Fruit fly (Drosophila melanogaster): Measurements from ENCODE around the gene Calx.

The Calx gene

DNA sequence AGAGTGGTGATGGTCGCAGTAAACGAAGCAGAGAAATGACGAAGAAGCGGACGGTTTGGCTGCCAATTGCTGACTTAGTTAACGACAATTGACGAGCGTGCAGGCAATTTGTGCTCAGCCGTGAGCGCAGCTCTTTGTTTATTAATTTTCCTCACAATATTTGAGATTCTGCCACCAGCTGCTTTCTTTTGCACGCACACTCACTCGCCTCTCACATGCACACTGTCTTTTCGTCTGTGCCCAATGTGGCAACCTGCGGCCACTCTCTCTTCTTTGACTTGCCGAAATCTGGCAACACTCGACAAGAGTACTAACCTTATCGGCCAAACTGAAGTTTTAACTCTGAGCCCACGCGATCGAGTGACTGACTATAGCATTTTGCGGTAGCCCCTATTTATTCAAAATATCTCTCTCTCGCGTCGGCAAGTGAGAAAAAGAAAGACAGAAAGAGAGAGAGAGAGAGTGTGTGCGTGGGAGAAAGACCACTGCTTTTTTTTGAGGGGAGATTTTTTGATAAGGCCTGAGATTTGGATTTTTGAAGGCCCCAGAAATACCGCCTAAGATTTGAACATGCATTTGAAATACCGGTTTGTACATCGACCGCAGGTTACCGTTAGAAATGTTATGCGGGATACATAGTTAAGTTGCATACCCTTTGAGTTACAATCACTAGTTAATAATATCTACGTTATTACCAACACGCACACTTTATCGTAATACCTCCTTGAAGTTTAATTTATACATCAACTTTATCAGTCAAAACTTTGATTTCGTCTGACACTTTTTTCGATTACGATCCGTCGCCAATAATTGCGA lies 82.7 kb downstream of the Calx start, which contains the start of gene Mvl (continued):
- TF ChIP-seq CG8765 (GFP tag; IDR thresholded peaks at IDR 0.05) (no peak), ab (GFP tag; optimal IDR thresholded peaks at IDR 0.05) (no peak), CG17361 (GFP tag; IDR thresholded peaks at IDR 0.05) (0 out of 3 replicates have a peak, but pooled peaks have one; percentile 17), bigmax (GFP tag; optimal IDR thresholded peaks at IDR 0.05) (peak; percentile 82), sens (GFP tag) (peak; percentile 90), gt (GFP tag; IDR thresholded peaks at IDR 0.05) (no peak), Ets65A (GFP tag) (no peak), jigr1 (GFP tag; IDR thresholded peaks at IDR 0.05) (no peak), E2f2 (GFP tag; IDR thresholded peaks at IDR 0.05) (peak; percentile 82; the same call in 1 of the 2 replicates), CG10321 (GFP tag; IDR thresholded peaks at IDR 0.05) (peak; percentile 91), GATAe (GFP tag; conservative IDR thresholded peaks at IDR 0.05) (0 out of 2 replicates have a peak, but pooled peaks have one; percentile 10), gcm2 (GFP tag; optimal IDR thresholded peaks at IDR 0.05) (no peak)

DNA sequence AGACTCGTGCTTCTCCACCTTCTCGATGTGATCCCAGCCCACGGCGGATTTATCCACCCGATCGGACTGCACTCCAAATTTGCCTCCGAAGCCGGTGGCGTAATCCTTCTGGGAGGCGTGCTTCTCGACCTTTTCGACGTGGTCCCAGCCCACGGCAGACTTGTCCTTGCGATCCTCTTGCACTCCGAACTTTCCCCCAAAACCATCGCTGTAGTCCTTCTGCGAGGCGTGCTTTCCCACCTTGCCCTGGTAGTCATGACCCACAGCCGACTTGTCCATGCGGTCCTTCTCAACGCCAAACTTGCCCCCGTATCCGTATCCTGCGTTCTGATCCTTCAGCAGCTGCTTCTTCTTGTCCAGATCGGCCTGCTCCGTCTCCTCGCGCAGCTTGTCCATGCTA lies 85.5 kb downstream of the Calx start:
- TF ChIP-seq CG34422 (GFP tag; IDR thresholded peaks at IDR 0.05) (no peak), unpg (GFP tag; optimal IDR thresholded peaks at IDR 0.05) (no peak), esg (GFP tag; conservative IDR thresholded peaks at IDR 0.05) (no peak), ase (GFP tag; IDR thresholded peaks at IDR 0.05) (no peak), ci (GFP tag; IDR thresholded peaks at IDR 0.05) (no peak), CG10543 (GFP tag; optimal IDR thresholded peaks at IDR 0.05) (no peak), CG17802 (tag; optimal IDR thresholded peaks at IDR 0.05) (no peak), ash1 (GFP tag; optimal IDR thresholded peaks at IDR 0.05) (no peak), CG12299 (tag; optimal IDR thresholded peaks at IDR 0.05) (no peak), Sin3A (optimal IDR thresholded peaks at IDR 0.05) (no peak), Med (GFP tag) (peak; percentile 24), toy (GFP tag; IDR thresholded peaks at IDR 0.05) (no peak), CG14014 (GFP tag; IDR thresholded peaks at IDR 0.05) (no peak), C15 (GFP tag; IDR thresholded peaks at IDR 0.05) (no peak), sens (GFP tag) (peak; percentile 60), so (GFP tag; IDR thresholded peaks at IDR 0.05) (no peak)

DNA sequence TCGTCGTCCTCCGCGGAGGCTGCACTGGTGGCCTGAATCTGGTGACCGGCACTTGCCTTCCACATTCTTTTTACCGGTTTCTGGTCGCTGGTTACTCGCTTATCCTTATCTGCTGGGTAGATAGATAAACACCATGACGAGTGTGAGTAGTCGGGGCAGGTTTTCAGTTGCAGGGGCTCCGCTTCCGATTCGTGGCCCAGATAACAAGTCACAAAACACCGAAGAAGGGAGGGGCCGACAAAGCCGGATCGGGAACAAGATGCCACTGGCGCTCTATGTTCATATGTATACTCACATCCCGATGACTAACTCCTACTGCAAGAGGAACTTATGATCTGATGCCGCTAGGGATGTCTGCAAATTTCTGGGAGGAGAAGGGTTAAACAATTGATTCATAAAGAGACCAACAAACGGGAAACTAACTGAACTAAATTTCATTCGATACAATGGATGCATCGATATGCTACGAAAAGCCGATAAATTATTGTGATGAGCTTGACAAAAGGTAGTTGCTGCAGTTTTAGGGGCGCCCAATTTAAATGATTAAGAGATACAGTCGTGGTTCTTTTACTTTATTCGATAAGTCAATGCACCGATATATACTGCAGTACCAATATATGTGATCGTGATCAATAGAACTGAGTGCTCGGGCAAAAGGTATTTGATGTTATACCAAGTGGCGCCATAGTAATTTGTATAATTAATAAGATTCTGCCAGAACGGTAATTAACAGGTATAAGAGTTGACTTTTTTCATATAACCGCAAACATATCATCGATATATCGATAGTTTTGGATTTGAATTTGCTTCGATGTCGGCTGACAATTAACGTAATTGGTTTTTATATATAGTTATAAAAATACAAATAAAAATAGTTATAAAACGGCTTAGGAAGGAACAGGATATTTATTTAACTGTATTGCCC lies 86.3 kb downstream of the Calx start, which contains the start of gene Cortactin:
Gene Cortactin (minus strand): TSS at position 472 of the 925 bp plus-strand sequence.
- TF ChIP-seq vvl (GFP tag; IDR thresholded peaks at IDR 0.05) = peak; percentile 65; the same call in 1 of the 2 replicates
- TF ChIP-seq CG9437 (GFP tag; optimal IDR thresholded peaks at IDR 0.05) = peak; percentile 16
- no peak for TF ChIP-seq bsh (GFP tag; optimal IDR thresholded peaks at IDR 0.05)
- peak; percentile 13 for TF ChIP-seq CG30020 (tag; optimal IDR thresholded peaks at IDR 0.05)
- TF ChIP-seq CG18011 (GFP tag; optimal IDR thresholded peaks at IDR 0.05) = peak; percentile 98
- TF ChIP-seq sna (GFP tag; IDR thresholded peaks at IDR 0.05; ENCODE audit: partially characterized antibody) = peak; percentile 89
- no peak for TF ChIP-seq CTCF (GFP tag; optimal IDR thresholded peaks at IDR 0.05)
- peak; percentile 33 for TF ChIP-seq CG10267 (tag; optimal IDR thresholded peaks at IDR 0.05)
- TF ChIP-seq Gug (GFP tag; IDR thresholded peaks at IDR 0.05) = peak; percentile 14; the same call in 1 of the 4 replicates
- peak; percentile 11 for TF ChIP-seq zfh2 (GFP tag; optimal IDR thresholded peaks at IDR 0.05)
- peak; percentile 39; the same call in 1 of the 3 replicates for TF ChIP-seq CG34422 (GFP tag; IDR thresholded peaks at IDR 0.05)
- TF ChIP-seq Bgb (GFP tag; IDR thresholded peaks at IDR 0.05; ENCODE audit: partially characterized antibody) = peak; percentile 94
- peak; percentile 67 for TF ChIP-seq Myb (GFP tag; optimal IDR thresholded peaks at IDR 0.05)
- TF ChIP-seq CG13287 (GFP tag; IDR thresholded peaks at IDR 0.05; ENCODE audit: partially characterized antibody) = peak; percentile 89; the same call in 1 of the 2 replicates
- no peak for TF ChIP-seq ind (GFP tag; optimal IDR thresholded peaks at IDR 0.05)
- TF ChIP-seq Dll (GFP tag; IDR thresholded peaks at IDR 0.05; ENCODE audit: partially characterized antibody) = peak; percentile 96
- TF ChIP-seq row (GFP tag; IDR thresholded peaks at IDR 0.05) = peak; percentile 58
- TF ChIP-seq CG42726 (GFP tag; IDR thresholded peaks at IDR 0.05; ENCODE audit: partially characterized antibody) = peak; percentile 95
- no peak for TF ChIP-seq Meics (GFP tag; optimal IDR thresholded peaks at IDR 0.05)
- no peak for TF ChIP-seq CG16815 (GFP tag; optimal IDR thresholded peaks at IDR 0.05)
- TF ChIP-seq cato (GFP tag; optimal IDR thresholded peaks at IDR 0.05; ENCODE audit: borderline replicate concordance) = no peak
